Worm (Caenorhabditis elegans) whole organism, L3 larva: ENCODE data around the gene C35A11.3.

Experiments
- ZK546.5 ChIP-seq: sonication (generic microtip); optimal IDR thresholded peaks from 2 replicates; lab custom pipeline; 2017; ENCODE audit warnings: missing biosample characterization, missing genetic modification characterization
- ceh-16 ChIP-seq: sonication (generic microtip); optimal IDR thresholded peaks from 2 replicates; lab custom pipeline; 2017; ENCODE audit warnings: missing biosample characterization, missing genetic modification characterization
- ceh-82 ChIP-seq: fragments of 150-350 bp; optimal IDR thresholded peaks from 2 replicates; lab custom pipeline; 2014; ENCODE audit warnings: missing biosample characterization, missing genetic modification characterization
- egl-27 ChIP-seq: sonication (generic microtip); optimal IDR thresholded peaks from 4 replicates; lab custom pipeline; 2017; ENCODE audit warnings: missing biosample characterization, missing genetic modification reagents, missing genetic modification characterization
- egl-5 ChIP-seq: fragments of 150-350 bp; optimal IDR thresholded peaks from 2 replicates; lab custom pipeline; 2017; ENCODE audit warnings: missing biosample characterization, missing genetic modification reagents, missing genetic modification characterization, inconsistent platforms
- fkh-2 ChIP-seq: fragments of 150-350 bp; optimal IDR thresholded peaks from 2 replicates; lab custom pipeline; 2014; ENCODE audit warnings: missing biosample characterization, missing genetic modification reagents, missing genetic modification characterization
- lin-39 ChIP-seq: fragments of 150-350 bp; optimal IDR thresholded peaks from 2 replicates; lab custom pipeline; 2018; ENCODE audit warnings: missing biosample characterization, missing genetic modification reagents, missing genetic modification characterization
- nhr-12 ChIP-seq: fragments of 150-350 bp; optimal IDR thresholded peaks from 2 replicates; lab custom pipeline; 2014; ENCODE audit warnings: missing biosample characterization, missing genetic modification characterization
- nhr-237 ChIP-seq: fragments of 150-350 bp; optimal IDR thresholded peaks from 2 replicates; lab custom pipeline; 2014; ENCODE audit warnings: missing biosample characterization, missing genetic modification characterization
- nhr-28 ChIP-seq: fragments of 150-350 bp; optimal IDR thresholded peaks from 2 replicates; lab custom pipeline; 2014; ENCODE audit warnings: missing biosample characterization, missing genetic modification characterization
- pha-4 ChIP-seq: fragments of 150-350 bp; optimal IDR thresholded peaks from 2 replicates; lab custom pipeline; 2014; ENCODE audit warnings: missing biosample characterization, missing genetic modification reagents, missing genetic modification characterization
- skn-1 ChIP-seq: fragments of 150-350 bp; optimal IDR thresholded peaks from 2 replicates; lab custom pipeline; 2014; ENCODE audit warnings: missing biosample characterization, missing genetic modification characterization
- unc-62 ChIP-seq: fragments of 150-350 bp; sonication (generic microtip); optimal IDR thresholded peaks from 4 replicates; lab custom pipeline; 2014; ENCODE audit warnings: missing biosample characterization, missing genetic modification reagents, missing genetic modification characterization

ce11 chrV:5385914-5386493, 13.8 kb downstream of the C35A11.3 start, which contains the start of gene C35A11.2:
- TF ChIP-seq unc-62 (GFP tag; lab: Kevin White, UChicago) (no peak), nhr-237 (tag; lab: Kevin White, UChicago) (no peak), egl-5 (no peak), skn-1 (tag; lab: Kevin White, UChicago) (no peak), nhr-28 (tag; lab: Kevin White, UChicago) (no peak), fkh-2 (tag; lab: Kevin White, UChicago) (no peak), ceh-16 (tag; lab: Kevin White, UChicago) (no peak), nhr-12 (tag; lab: Kevin White, UChicago) (no peak), lin-39 (tag; lab: Kevin White, UChicago) (no peak), pha-4 (tag; lab: Kevin White, UChicago) (no peak), egl-27 (no peak), ZK546.5 (no peak), ceh-82 (tag; lab: Kevin White, UChicago) (no peak)
